Fruit fly (Drosophila melanogaster) whole organism, embryonic: Measurements from ENCODE around the gene Rad17.
A peak's percentile ranks its signal among the peaks of the same experiment; 100 is the strongest.

Experiments
- CG10366 ChIP-seq: fragments of 200-800 bp; sonication (Bioruptor generic); IDR thresholded peaks from 2 replicates; pipeline ENCODE4 v1.3.6; 2022; ENCODE audit warnings: missing biosample characterization, missing genetic modification characterization
- CG10431 ChIP-seq: fragments of 200-800 bp; sonication (Bioruptor generic); optimal IDR thresholded peaks from 3 replicates; lab custom pipeline; 2018; ENCODE audit warnings: missing biosample characterization, mild to moderate bottlenecking, missing genetic modification characterization
- CG11085 ChIP-seq: fragments of 200-800 bp; sonication (Bioruptor generic); IDR thresholded peaks from 2 replicates; pipeline ENCODE4 v1.3.6; 2022; ENCODE audit warnings: missing biosample characterization, missing genetic modification characterization
- CG11504 ChIP-seq: fragments of 200-800 bp; sonication (Bioruptor generic); optimal IDR thresholded peaks from 3 replicates; lab custom pipeline; 2019; ENCODE audit warnings: missing biosample characterization, mild to moderate bottlenecking, missing genetic modification characterization, moderate library complexity
- CG12071 ChIP-seq: fragments of 200-800 bp; sonication (Bioruptor generic); optimal IDR thresholded peaks from 3 replicates; lab custom pipeline; 2018; ENCODE audit warnings: missing biosample characterization, mild to moderate bottlenecking, missing genetic modification characterization
- CG1647 ChIP-seq: fragments of 200-800 bp; sonication (Bioruptor generic); optimal IDR thresholded peaks from 3 replicates; lab custom pipeline; 2016; ENCODE audit warnings: missing biosample characterization, missing genetic modification characterization
- CG17385 ChIP-seq: fragments of 200-800 bp; sonication (Bioruptor generic); optimal IDR thresholded peaks from 3 replicates; lab custom pipeline; 2018; ENCODE audit warnings: missing biosample characterization, mild to moderate bottlenecking, missing genetic modification characterization
- CG18011 ChIP-seq: fragments of 200-800 bp; sonication (Bioruptor generic); optimal IDR thresholded peaks from 2 replicates; lab custom pipeline; 2017; ENCODE audit warnings: missing biosample characterization, missing genetic modification characterization, mild to moderate bottlenecking, moderate library complexity, missing genotype
- CG18599 ChIP-seq: fragments of 200-800 bp; sonication (Bioruptor generic); optimal IDR thresholded peaks from 3 replicates; lab custom pipeline; 2017; ENCODE audit warnings: missing biosample characterization, missing genetic modification characterization, mild to moderate bottlenecking, moderate library complexity, missing genetic modification reagents
- CG2116 ChIP-seq: fragments of 200-800 bp; sonication (Bioruptor generic); optimal IDR thresholded peaks from 3 replicates; lab custom pipeline; 2018; ENCODE audit warnings: missing biosample characterization, mild to moderate bottlenecking, missing genetic modification characterization
- CG2889 ChIP-seq: fragments of 200-800 bp; sonication (Bioruptor generic); IDR thresholded peaks from 3 replicates; pipeline ENCODE4 v1.3.6; 2022; ENCODE audit warnings: missing biosample characterization, missing genetic modification characterization
- CG33557 ChIP-seq: fragments of 200-800 bp; sonication (Bioruptor generic); optimal IDR thresholded peaks from 2 replicates; lab custom pipeline; 2019; ENCODE audit warnings: missing biosample characterization, mild to moderate bottlenecking, missing genetic modification characterization, moderate library complexity
- CG3407 ChIP-seq: fragments of 200-800 bp; sonication (Bioruptor generic); optimal IDR thresholded peaks from 2 replicates; lab custom pipeline; 2018; ENCODE audit warnings: missing biosample characterization, mild to moderate bottlenecking, missing genetic modification characterization
- CG3995 ChIP-seq: fragments of 200-800 bp; sonication (Bioruptor generic); optimal IDR thresholded peaks from 3 replicates; lab custom pipeline; 2016; ENCODE audit warnings: missing biosample characterization, missing genetic modification characterization
- CG4360 ChIP-seq: fragments of 200-800 bp; sonication (Bioruptor generic); IDR thresholded peaks from 2 replicates; pipeline ENCODE4 v1.3.6; 2022; ENCODE audit warnings: missing biosample characterization, missing genetic modification characterization
- CG7271 ChIP-seq: fragments of 200-800 bp; sonication (Bioruptor generic); optimal IDR thresholded peaks from 2 replicates; lab custom pipeline; 2018; ENCODE audit warnings: missing biosample characterization, mild to moderate bottlenecking, missing genetic modification characterization, moderate library complexity
- CG8765 ChIP-seq: fragments of 200-800 bp; sonication (Bioruptor generic); IDR thresholded peaks from 2 replicates; pipeline ENCODE4 v1.3.6; 2022; ENCODE audit warnings: missing biosample characterization, missing genetic modification characterization
- CG9817 ChIP-seq: fragments of 200-800 bp; sonication (Bioruptor generic); optimal IDR thresholded peaks from 2 replicates; lab custom pipeline; 2018; ENCODE audit warnings: missing biosample characterization, mild to moderate bottlenecking, missing genetic modification characterization, moderate library complexity
- CoRest ChIP-seq: fragments of 200-800 bp; sonication (Bioruptor generic); optimal IDR thresholded peaks from 3 replicates; lab custom pipeline; 2018; ENCODE audit warnings: missing biosample characterization, mild to moderate bottlenecking, missing genetic modification characterization, moderate library complexity
- Dp ChIP-seq: fragments of 200-800 bp; sonication (Bioruptor generic); optimal IDR thresholded peaks from 2 replicates; lab custom pipeline; 2018; ENCODE audit warnings: missing biosample characterization, mild to moderate bottlenecking, missing genetic modification characterization, moderate library complexity
- Drgx ChIP-seq: fragments of 200-800 bp; sonication (Bioruptor generic); IDR thresholded peaks from 2 replicates; pipeline ENCODE4 v1.3.6; 2022; ENCODE audit warnings: missing biosample characterization, missing genetic modification characterization
- HLH3B ChIP-seq: fragments of 200-800 bp; sonication (Bioruptor generic); IDR thresholded peaks from 2 replicates; pipeline ENCODE4 v1.3.6; 2022; ENCODE audit warnings: missing biosample characterization, missing genetic modification characterization
- MESR4 ChIP-seq: fragments of 200-800 bp; sonication (Bioruptor generic); optimal IDR thresholded peaks from 2 replicates; lab custom pipeline; 2018; ENCODE audit warnings: missing biosample characterization, mild to moderate bottlenecking, missing genetic modification characterization, moderate library complexity
- Spps ChIP-seq: fragments of 200-800 bp; sonication (Bioruptor generic); optimal IDR thresholded peaks from 2 replicates; lab custom pipeline; 2018; ENCODE audit warnings: missing biosample characterization, mild to moderate bottlenecking, missing genetic modification characterization
- Usf ChIP-seq: fragments of 200-800 bp; sonication (Bioruptor generic); optimal IDR thresholded peaks from 2 replicates; lab custom pipeline; 2017; ENCODE audit warnings: missing genotype, missing biosample characterization, missing genetic modification characterization
- ac ChIP-seq: fragments of 200-800 bp; sonication (Bioruptor generic); optimal IDR thresholded peaks from 3 replicates; lab custom pipeline; 2017; ENCODE audit warnings: missing biosample characterization, mild to moderate bottlenecking, missing genetic modification characterization
- bsh ChIP-seq, 2 experiments: fragments of 200-800 bp; sonication (Bioruptor generic); optimal IDR thresholded peaks; 2 replicates each; lab custom pipeline; 2017 to 2018; ENCODE audit warnings: mild to moderate bottlenecking in 2 of 2, missing biosample characterization in 2 of 2, missing genetic modification characterization in 2 of 2, moderate library complexity in 1 of 2
- cwo ChIP-seq: fragments of 200-800 bp; sonication (Bioruptor generic); optimal IDR thresholded peaks from 3 replicates; lab custom pipeline; 2017; ENCODE audit warnings: missing biosample characterization, missing genetic modification characterization, mild to moderate bottlenecking, moderate library complexity, missing genetic modification reagents
- dmrt99B ChIP-seq: fragments of 200-800 bp; sonication (Bioruptor generic); optimal IDR thresholded peaks from 2 replicates; lab custom pipeline; 2018; ENCODE audit warnings: missing biosample characterization, mild to moderate bottlenecking, missing genetic modification characterization, moderate library complexity
- emc ChIP-seq: fragments of 200-800 bp; sonication (Bioruptor generic); optimal IDR thresholded peaks from 2 replicates; lab custom pipeline; 2016; ENCODE audit warnings: missing biosample characterization, missing genetic modification characterization
- eve ChIP-seq, 2 experiments: fragments of >200 bp; optimal IDR thresholded peaks; 2 replicates each; lab custom pipeline; 2017; ENCODE audit warnings: missing biosample characterization in 2 of 2, missing genetic modification characterization in 2 of 2
- fd3F ChIP-seq: fragments of 200-800 bp; sonication (Bioruptor generic); optimal IDR thresholded peaks from 2 replicates; lab custom pipeline; 2018; ENCODE audit warnings: missing biosample characterization, mild to moderate bottlenecking, missing genetic modification characterization, moderate library complexity
- fd96Cb ChIP-seq: fragments of 200-800 bp; sonication (Bioruptor generic); optimal IDR thresholded peaks from 2 replicates; lab custom pipeline; 2018; ENCODE audit warnings: missing biosample characterization, mild to moderate bottlenecking, missing genetic modification characterization, moderate library complexity
- ftz-f1 ChIP-seq: fragments of 200-800 bp; sonication (Bioruptor generic); optimal IDR thresholded peaks from 2 replicates; lab custom pipeline; 2016; ENCODE audit warnings: missing biosample characterization, missing genetic modification characterization
- fu2 ChIP-seq: fragments of 200-800 bp; sonication (Bioruptor generic); optimal IDR thresholded peaks from 2 replicates; lab custom pipeline; 2016; ENCODE audit warnings: missing biosample characterization, missing genetic modification characterization
- gsb ChIP-seq: fragments of 200-800 bp; sonication (Bioruptor generic); IDR thresholded peaks from 2 replicates; pipeline ENCODE4 v1.3.6; 2022; ENCODE audit warnings: missing biosample characterization, missing genetic modification characterization
- ind ChIP-seq: fragments of 200-800 bp; sonication (Bioruptor generic); optimal IDR thresholded peaks from 3 replicates; lab custom pipeline; 2016; ENCODE audit warnings: missing biosample characterization, missing genetic modification characterization
- org-1 ChIP-seq: fragments of 200-800 bp; sonication (Bioruptor generic); optimal IDR thresholded peaks from 2 replicates; lab custom pipeline; 2017; ENCODE audit warnings: missing biosample characterization, missing genetic modification characterization
- pfk ChIP-seq: fragments of 200-800 bp; sonication (Bioruptor generic); optimal IDR thresholded peaks from 2 replicates; lab custom pipeline; 2018; ENCODE audit warnings: missing biosample characterization, mild to moderate bottlenecking, missing genetic modification characterization, moderate library complexity
- prd ChIP-seq, 3 experiments: fragments of >200 bp in 2 of 3; fragments of 200-800 bp in 1 of 3; sonication (Bioruptor generic) in 1 of 3; optimal IDR thresholded peaks in 2 of 3; IDR thresholded peaks in 1 of 3; 2 replicates in 2 of 3; 3 replicates in 1 of 3; pipeline versions ENCODE4 v1.3.6 to Lab custom; 2017 to 2022; ENCODE audit warnings: missing biosample characterization in 1 of 3, missing genetic modification characterization in 1 of 3
- repo ChIP-seq: fragments of 200-800 bp; sonication (Bioruptor generic); optimal IDR thresholded peaks from 2 replicates; lab custom pipeline; 2016; ENCODE audit warnings: missing biosample characterization, missing genetic modification characterization
- sob ChIP-seq: fragments of 200-800 bp; sonication (Bioruptor generic); IDR thresholded peaks from 2 replicates; pipeline ENCODE4 v1.3.6; 2022; ENCODE audit warnings: missing biosample characterization, missing genetic modification characterization
- tup ChIP-seq: fragments of 200-800 bp; sonication (Bioruptor generic); optimal IDR thresholded peaks from 2 replicates; lab custom pipeline; 2016; ENCODE audit warnings: missing biosample characterization, mild to moderate bottlenecking, missing genetic modification characterization, moderate library complexity
- usp ChIP-seq: fragments of >200 bp; optimal IDR thresholded peaks from 2 replicates; lab custom pipeline; 2017; ENCODE audit warnings: missing biosample characterization, missing genetic modification characterization
- wor ChIP-seq: fragments of 200-800 bp; sonication (Bioruptor generic); IDR thresholded peaks from 2 replicates; pipeline ENCODE4 v1.3.6; 2022; ENCODE audit warnings: missing biosample characterization, missing genetic modification characterization
- z ChIP-seq: fragments of 200-800 bp; sonication (Bioruptor generic); IDR thresholded peaks from 3 replicates; pipeline ENCODE4 v1.3.6; 2022; ENCODE audit warnings: missing biosample characterization, missing genetic modification characterization

Rad17 gene

DNA sequence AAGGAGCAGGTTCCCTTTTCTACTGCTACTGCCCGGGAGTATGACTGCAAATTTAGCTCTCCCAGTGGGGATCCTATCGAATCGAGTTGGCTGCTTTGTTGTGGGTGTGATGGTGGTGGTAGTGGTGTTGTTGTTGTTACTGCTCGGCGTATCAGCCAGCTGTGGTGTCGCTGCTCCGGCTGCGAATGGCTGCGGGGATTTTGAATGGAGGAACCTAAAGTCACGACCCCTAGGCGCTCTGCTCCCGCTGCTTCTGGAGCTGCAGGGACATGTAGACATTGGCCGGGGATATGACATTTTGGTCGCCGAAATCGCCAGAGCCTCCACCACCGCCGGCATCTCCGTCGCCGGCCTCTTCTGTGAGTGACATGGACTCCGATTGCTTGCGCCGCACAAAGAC, 36.2 kb downstream of the Rad17 start:
- no peak for TF ChIP-seq CoRest
- peak; percentile 49 for TF ChIP-seq CG4360 (GFP tag; lab: Robert Waterston, UW)
- TF ChIP-seq z (GFP tag; lab: Robert Waterston, UW), result 0 out of 3 replicates have a peak, but pooled peaks have one; percentile 21
- no peak for TF ChIP-seq HLH3B (GFP tag; lab: Robert Waterston, UW)

DNA sequence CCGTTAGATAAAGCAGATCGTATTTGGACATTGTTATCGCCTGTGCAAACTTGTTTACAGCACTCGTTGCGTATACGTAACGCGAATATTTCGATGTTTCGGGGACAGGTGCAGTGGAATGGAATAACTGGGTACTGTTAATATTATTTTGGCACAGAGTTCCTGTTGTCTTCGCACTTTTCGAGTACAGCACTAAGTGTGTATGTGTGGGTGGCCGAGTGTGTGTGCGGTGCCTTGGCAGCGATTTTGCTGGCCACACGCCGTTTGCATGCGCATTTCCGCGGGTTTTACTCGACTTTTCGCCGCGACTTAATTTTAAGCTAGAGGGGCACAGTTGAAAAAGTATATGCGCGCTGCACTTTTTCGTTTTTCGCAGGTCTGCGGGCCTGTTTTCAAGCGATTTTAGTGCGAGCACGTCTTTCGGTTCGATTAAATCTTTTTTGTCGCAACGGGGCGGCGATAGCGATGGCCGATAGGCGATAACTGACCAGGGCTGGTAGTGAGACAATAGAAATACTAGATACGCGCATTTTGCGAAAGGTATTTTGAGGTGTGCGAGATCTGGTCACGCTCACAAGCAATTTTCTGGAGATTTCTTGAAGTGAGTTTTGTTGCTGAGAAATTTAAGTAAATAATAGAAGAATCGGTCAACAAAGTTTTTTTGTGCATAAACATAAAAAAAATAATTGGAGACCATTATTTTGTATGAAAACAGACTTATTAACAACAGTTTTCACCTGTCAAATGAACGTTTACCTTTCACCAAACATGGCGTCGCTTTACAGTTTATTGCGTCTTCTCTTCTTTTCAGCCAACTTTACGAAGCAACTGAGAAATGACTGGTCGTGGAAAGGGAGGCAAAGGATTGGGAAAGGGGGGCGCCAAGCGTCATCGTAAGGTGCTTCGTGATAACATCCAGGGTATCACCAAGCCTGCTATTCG, 37.5 kb downstream of the Rad17 start, which contains the start of the genes put and His4r:
Gene put, minus strand, starts transcription at position 489 of the 942 bp plus-strand sequence.
Gene His4r, plus strand, starts transcription at position 541 of the 942 bp plus-strand sequence.
- TF ChIP-seq CG7271 (tag; lab: Kevin White, UChicago) (no peak), cwo (GFP tag; lab: Kevin White, UChicago) (no peak), CG11504 (tag; lab: Kevin White, UChicago) (peak; percentile 58), usp (GFP tag; lab: Kevin White, UChicago) (no peak), Drgx (GFP tag; lab: Robert Waterston, UW) (no peak), pfk (no peak), ind (no peak), Spps (tag; lab: Kevin White, UChicago) (no peak), CG18011 (GFP tag; lab: Kevin White, UChicago) (no peak), fd3F (no peak), eve (GFP tag; optimal IDR thresholded peaks at IDR 0.05; lab: Kevin White, UChicago) (no peak), ac (GFP tag; lab: Kevin White, UChicago) (no peak), fu2 (GFP tag; lab: Kevin White, UChicago) (no peak), dmrt99B (tag; lab: Kevin White, UChicago) (no peak), wor (GFP tag; lab: Robert Waterston, UW) (no peak), org-1 (GFP tag; lab: Kevin White, UChicago) (no peak), emc (GFP tag; lab: Kevin White, UChicago) (no peak), CG9817 (tag; lab: Kevin White, UChicago) (no peak), CG10366 (GFP tag; lab: Robert Waterston, UW) (no peak), CG2116 (peak; percentile 75), CG3995 (GFP tag; lab: Kevin White, UChicago) (no peak), CG33557 (GFP tag; lab: Kevin White, UChicago) (no peak), CG1647 (GFP tag; lab: Kevin White, UChicago) (no peak), CG12071 (GFP tag; lab: Kevin White, UChicago) (no peak), sob (GFP tag; lab: Robert Waterston, UW) (peak; percentile 56), Usf (no peak), CG8765 (no peak), bsh (GFP tag; optimal IDR thresholded peaks at IDR 0.05; lab: Kevin White, UChicago) (peak in 1 of 2 experiments; percentile 11), ftz-f1 (GFP tag; lab: Kevin White, UChicago) (peak; percentile 1), CG17385 (GFP tag; lab: Kevin White, UChicago) (no peak), tup (GFP tag; lab: Kevin White, UChicago) (no peak), MESR4 (peak; percentile 87), CG3407 (GFP tag; lab: Kevin White, UChicago) (no peak), CG10431 (peak; percentile 71), CG11085 (no peak), CG2889 (no peak), fd96Cb (tag; lab: Kevin White, UChicago) (no peak), prd (optimal IDR thresholded peaks at IDR 0.05; lab: Kevin White, UChicago) (no peak), prd (GFP tag; IDR thresholded peaks at IDR 0.05; lab: Robert Waterston, UW) (no peak), Dp (GFP tag; lab: Kevin White, UChicago) (peak; percentile 34), repo (GFP tag; lab: Kevin White, UChicago) (peak; percentile 47), CG18599 (GFP tag; lab: Kevin White, UChicago) (peak; percentile 28), gsb (no peak)
